Fruit fly (Drosophila melanogaster) whole organism, embryonic: ENCODE measurements around the gene Trm7-32.

ENCODE experiments used
- CG10274 ChIP-seq: fragments of 200-800 bp; sonication (Bioruptor generic); optimal IDR thresholded peaks from 3 replicates; lab custom pipeline; 2017; ENCODE audit warnings: missing biosample characterization, mild to moderate bottlenecking, missing genetic modification characterization
- CG10431 ChIP-seq: fragments of 200-800 bp; sonication (Bioruptor generic); optimal IDR thresholded peaks from 3 replicates; lab custom pipeline; 2018; ENCODE audit warnings: missing biosample characterization, mild to moderate bottlenecking, missing genetic modification characterization
- CG10979 ChIP-seq: fragments of 200-800 bp; sonication (Bioruptor generic); optimal IDR thresholded peaks from 2 replicates; lab custom pipeline; 2018; ENCODE audit warnings: missing biosample characterization, mild to moderate bottlenecking, missing genetic modification characterization, moderate library complexity
- CG12219 ChIP-seq: fragments of 200-800 bp; sonication (Bioruptor generic); optimal IDR thresholded peaks from 3 replicates; lab custom pipeline; 2018; ENCODE audit warnings: missing biosample characterization, mild to moderate bottlenecking, missing genetic modification characterization
- CG12391 ChIP-seq: fragments of 200-800 bp; sonication (Bioruptor generic); optimal IDR thresholded peaks from 3 replicates; lab custom pipeline; 2018; ENCODE audit warnings: missing biosample characterization, mild to moderate bottlenecking, missing genetic modification characterization, moderate library complexity
- CG13424 ChIP-seq: fragments of 200-800 bp; sonication (Bioruptor generic); optimal IDR thresholded peaks from 2 replicates; lab custom pipeline; 2019; ENCODE audit warnings: missing biosample characterization, mild to moderate bottlenecking, missing genetic modification characterization, moderate library complexity
- CG14667 ChIP-seq: fragments of 200-800 bp; sonication (Bioruptor generic); IDR thresholded peaks from 2 replicates; pipeline ENCODE4 v1.3.6; 2022; ENCODE audit warnings: missing biosample characterization, missing genetic modification characterization
- CG14710 ChIP-seq: fragments of 200-800 bp; sonication (Bioruptor generic); optimal IDR thresholded peaks from 3 replicates; lab custom pipeline; 2019; ENCODE audit warnings: missing biosample characterization, mild to moderate bottlenecking, missing genetic modification characterization, moderate library complexity
- CG15601 ChIP-seq: fragments of 200-800 bp; sonication (Bioruptor generic); optimal IDR thresholded peaks from 3 replicates; lab custom pipeline; 2019; ENCODE audit warnings: missing biosample characterization, mild to moderate bottlenecking, missing genetic modification characterization, moderate library complexity
- CG17359 ChIP-seq: fragments of 200-800 bp; sonication (Bioruptor generic); optimal IDR thresholded peaks from 3 replicates; lab custom pipeline; 2018; ENCODE audit warnings: missing biosample characterization, mild to moderate bottlenecking, missing genetic modification characterization, moderate library complexity
- CG17385 ChIP-seq: fragments of 200-800 bp; sonication (Bioruptor generic); optimal IDR thresholded peaks from 3 replicates; lab custom pipeline; 2018; ENCODE audit warnings: missing biosample characterization, mild to moderate bottlenecking, missing genetic modification characterization
- CG2712 ChIP-seq: fragments of 200-800 bp; optimal IDR thresholded peaks from 3 replicates; lab custom pipeline; 2019; ENCODE audit warnings: missing biosample characterization, mild to moderate bottlenecking, missing genetic modification characterization, moderate library complexity
- CG30020 ChIP-seq: fragments of 200-800 bp; optimal IDR thresholded peaks from 2 replicates; lab custom pipeline; 2019; ENCODE audit warnings: missing biosample characterization, mild to moderate bottlenecking, missing genetic modification characterization, moderate library complexity
- CG31441 ChIP-seq: fragments of 200-800 bp; sonication (Bioruptor generic); IDR thresholded peaks from 2 replicates; pipeline ENCODE4 v1.3.6; 2022; ENCODE audit warnings: missing biosample characterization, missing genetic modification characterization
- CG3407 ChIP-seq: fragments of 200-800 bp; sonication (Bioruptor generic); optimal IDR thresholded peaks from 2 replicates; lab custom pipeline; 2018; ENCODE audit warnings: missing biosample characterization, mild to moderate bottlenecking, missing genetic modification characterization
- CG34422 ChIP-seq: fragments of 200-800 bp; sonication (Bioruptor generic); IDR thresholded peaks from 3 replicates; pipeline ENCODE4 v1.3.6; 2022; ENCODE audit warnings: missing biosample characterization, missing genetic modification characterization
- CG4730 ChIP-seq: fragments of 200-800 bp; sonication (Bioruptor generic); IDR thresholded peaks from 2 replicates; pipeline ENCODE4 v1.3.6; 2022; ENCODE audit warnings: missing biosample characterization, missing genetic modification characterization
- CG4854 ChIP-seq: fragments of 200-800 bp; sonication (Bioruptor generic); optimal IDR thresholded peaks from 2 replicates; lab custom pipeline; 2016; ENCODE audit warnings: missing biosample characterization, missing genetic modification characterization, inconsistent platforms
- CG6175 ChIP-seq: fragments of 200-800 bp; sonication (Bioruptor generic); IDR thresholded peaks from 3 replicates; pipeline ENCODE4 v1.3.6; 2022; ENCODE audit warnings: missing biosample characterization, missing genetic modification characterization
- CG6254 ChIP-seq: fragments of 200-800 bp; sonication (Bioruptor generic); optimal IDR thresholded peaks from 3 replicates; lab custom pipeline; 2017; ENCODE audit warnings: mild to moderate bottlenecking, missing biosample characterization, missing genetic modification reagents, missing genetic modification characterization
- CG7556 ChIP-seq: fragments of 200-800 bp; sonication (Bioruptor generic); optimal IDR thresholded peaks from 2 replicates; lab custom pipeline; 2017; ENCODE audit warnings: missing biosample characterization, mild to moderate bottlenecking, missing genetic modification characterization
- Deaf1 ChIP-seq: fragments of 200-800 bp; optimal IDR thresholded peaks from 3 replicates; lab custom pipeline; 2019; ENCODE audit warnings: missing biosample characterization, mild to moderate bottlenecking, missing genetic modification characterization, moderate library complexity
- HLH3B ChIP-seq: fragments of 200-800 bp; sonication (Bioruptor generic); IDR thresholded peaks from 2 replicates; pipeline ENCODE4 v1.3.6; 2022; ENCODE audit warnings: missing biosample characterization, missing genetic modification characterization
- Lpt ChIP-seq: fragments of >200 bp; optimal IDR thresholded peaks from 2 replicates; lab custom pipeline; 2018; ENCODE audit warnings: missing biosample characterization, missing genetic modification characterization
- NC2α ChIP-seq: fragments of 200-800 bp; sonication (Bioruptor generic); optimal IDR thresholded peaks from 2 replicates; lab custom pipeline; 2016; ENCODE audit warnings: missing biosample characterization, missing genetic modification characterization
- NfI ChIP-seq: fragments of 200-800 bp; sonication (Bioruptor generic); optimal IDR thresholded peaks from 3 replicates; lab custom pipeline; 2018; ENCODE audit warnings: missing biosample characterization, mild to moderate bottlenecking, missing genetic modification characterization, moderate library complexity
- Ptx1 ChIP-seq: fragments of 200-800 bp; sonication (Bioruptor generic); IDR thresholded peaks from 2 replicates; pipeline ENCODE4 v1.3.6; 2022; ENCODE audit warnings: missing biosample characterization, missing genetic modification characterization
- ab ChIP-seq: fragments of 200-800 bp; sonication (Bioruptor generic); optimal IDR thresholded peaks from 2 replicates; lab custom pipeline; 2016; ENCODE audit warnings: missing biosample characterization, missing genetic modification characterization
- aop ChIP-seq: fragments of 200-800 bp; sonication (Bioruptor generic); IDR thresholded peaks from 2 replicates; pipeline ENCODE4 v1.3.6; 2022; ENCODE audit warnings: missing biosample characterization, missing genetic modification characterization
- bowl ChIP-seq: fragments of 200-800 bp; sonication (Bioruptor generic); IDR thresholded peaks from 2 replicates; pipeline ENCODE4 v1.3.6; 2022; ENCODE audit warnings: missing biosample characterization, missing genetic modification characterization
- bsh ChIP-seq, 2 experiments: fragments of 200-800 bp; sonication (Bioruptor generic); optimal IDR thresholded peaks; 2 replicates each; lab custom pipeline; 2017 to 2018; ENCODE audit warnings: mild to moderate bottlenecking in 2 of 2, missing biosample characterization in 2 of 2, missing genetic modification characterization in 2 of 2, moderate library complexity in 1 of 2
- caup ChIP-seq: fragments of 200-800 bp; sonication (Bioruptor generic); optimal IDR thresholded peaks from 3 replicates; lab custom pipeline; 2017; ENCODE audit warnings: missing biosample characterization, mild to moderate bottlenecking, missing genetic modification characterization, moderate library complexity; ENCODE audit not compliant: severe bottlenecking
- crol ChIP-seq: fragments of 200-800 bp; sonication (Bioruptor generic); IDR thresholded peaks from 2 replicates; pipeline ENCODE4 v1.3.6; 2022; ENCODE audit warnings: missing biosample characterization, missing genetic modification characterization
- dmrt11E ChIP-seq: fragments of 200-800 bp; sonication (Bioruptor generic); optimal IDR thresholded peaks from 3 replicates; lab custom pipeline; 2018; ENCODE audit warnings: missing biosample characterization, mild to moderate bottlenecking, missing genetic modification characterization, moderate library complexity
- fru ChIP-seq: fragments of >200 bp; optimal IDR thresholded peaks from 2 replicates; lab custom pipeline; 2017
- gcm2 ChIP-seq: fragments of 200-800 bp; sonication (Bioruptor generic); optimal IDR thresholded peaks from 2 replicates; lab custom pipeline; 2016; ENCODE audit warnings: missing biosample characterization, missing genetic modification characterization
- gsb-n ChIP-seq: fragments of 200-800 bp; sonication (Bioruptor generic); optimal IDR thresholded peaks from 3 replicates; lab custom pipeline; 2018; ENCODE audit warnings: missing biosample characterization, mild to moderate bottlenecking, missing genetic modification characterization
- hth ChIP-seq: fragments of >200 bp; optimal IDR thresholded peaks from 2 replicates; lab custom pipeline; 2017; ENCODE audit warnings: inconsistent platforms
- nerfin-1 ChIP-seq: fragments of 200-800 bp; sonication (Bioruptor generic); optimal IDR thresholded peaks from 3 replicates; lab custom pipeline; 2019; ENCODE audit warnings: missing biosample characterization, mild to moderate bottlenecking, missing genetic modification characterization, moderate library complexity
- otp ChIP-seq: fragments of 200-800 bp; sonication (Bioruptor generic); IDR thresholded peaks from 3 replicates; pipeline ENCODE4, ENCODE4 v1.3.6; 2022; ENCODE audit warnings: missing biosample characterization, missing genetic modification characterization
- pan ChIP-seq, 4 experiments: fragments of >200 bp in 3 of 4; fragments of 200-800 bp in 1 of 4; sonication (Bioruptor generic) in 1 of 4; optimal IDR thresholded peaks in 3 of 4; IDR thresholded peaks in 1 of 4; 2 replicates each; pipeline versions ENCODE4 v1.3.6 to Lab custom; 2017 to 2022; ENCODE audit warnings: missing biosample characterization in 2 of 4, missing genetic modification characterization in 2 of 4, mixed read lengths in 1 of 4
- ro ChIP-seq: fragments of 200-800 bp; sonication (Bioruptor generic); IDR thresholded peaks from 2 replicates; pipeline ENCODE4 v1.3.6; 2022; ENCODE audit warnings: missing biosample characterization, missing genetic modification characterization
- salm ChIP-seq: fragments of 200-800 bp; sonication (Bioruptor generic); optimal IDR thresholded peaks from 2 replicates; lab custom pipeline; 2018; ENCODE audit warnings: missing biosample characterization, mild to moderate bottlenecking, missing genetic modification characterization
- sc ChIP-seq, 3 experiments: fragments of >200 bp in 2 of 3; fragments of 200-800 bp in 1 of 3; sonication (Bioruptor generic) in 1 of 3; optimal IDR thresholded peaks; 2 replicates in 2 of 3; 3 replicates in 1 of 3; lab custom pipeline; 2017; ENCODE audit warnings: mild to moderate bottlenecking in 1 of 3, missing biosample characterization in 1 of 3, missing genetic modification characterization in 1 of 3, missing genetic modification reagents in 1 of 3
- scrt ChIP-seq: fragments of 200-800 bp; sonication (Bioruptor generic); optimal IDR thresholded peaks from 2 replicates; lab custom pipeline; 2018; ENCODE audit warnings: missing biosample characterization, mild to moderate bottlenecking, missing genetic modification characterization, moderate library complexity
- sens-2 ChIP-seq: fragments of 200-800 bp; sonication (Bioruptor generic); IDR thresholded peaks from 2 replicates; pipeline ENCODE4 v1.3.6; 2022; ENCODE audit warnings: missing biosample characterization, missing genetic modification characterization
- shn ChIP-seq: fragments of 200-800 bp; sonication (Bioruptor generic); optimal IDR thresholded peaks from 3 replicates; lab custom pipeline; 2016; ENCODE audit warnings: missing biosample characterization, missing genetic modification characterization
- sqz ChIP-seq: fragments of 200-800 bp; sonication (Bioruptor generic); optimal IDR thresholded peaks from 3 replicates; lab custom pipeline; 2018; ENCODE audit warnings: missing biosample characterization, mild to moderate bottlenecking, missing genetic modification characterization
- ttk ChIP-seq: fragments of 200-800 bp; sonication (Bioruptor generic); IDR thresholded peaks from 2 replicates; pipeline ENCODE4 v2.1.2; 2022; ENCODE audit warnings: missing biosample characterization, missing genetic modification characterization
- zfh2 ChIP-seq: fragments of 200-800 bp; sonication (Bioruptor generic); optimal IDR thresholded peaks from 2 replicates; lab custom pipeline; 2016; ENCODE audit warnings: missing biosample characterization, missing genetic modification characterization

Trm7-32 gene

dm6 chr3R:17080666-17081358 lies 40.3 kb downstream of the Trm7-32 start (continued):
- TF ChIP-seq CG2712 (peak; percentile 97), CG10979 (peak; percentile 97), sqz (peak; percentile 88), CG4730 (peak; percentile 82), crol (GFP tag; lab: Robert Waterston, UW) (peak; percentile 59), CG31441 (peak; percentile 98), fru (lab: Kevin White, UChicago) (no peak), gcm2 (GFP tag; lab: Kevin White, UChicago) (peak; percentile 84), bsh (GFP tag; optimal IDR thresholded peaks at IDR 0.05; lab: Kevin White, UChicago) (peak; percentile 96 to 97), caup (GFP tag; lab: Kevin White, UChicago) (peak; percentile 94), CG15601 (tag; lab: Kevin White, UChicago) (peak; percentile 94), shn (GFP tag; lab: Kevin White, UChicago) (peak; percentile 83), pan (optimal IDR thresholded peaks at IDR 0.05; lab: Kevin White, UChicago) (no peak), pan (GFP tag; optimal IDR thresholded peaks at IDR 0.05 in 1 of 2, IDR thresholded peaks at IDR 0.05 in 1 of 2) (peak in 1 of 2 experiments; percentile 96), otp (GFP tag; lab: Robert Waterston, UW) (peak; percentile 92), NC2α (GFP tag; lab: Kevin White, UChicago) (peak; percentile 79), dmrt11E (tag; lab: Kevin White, UChicago) (peak; percentile 96), CG7556 (GFP tag; lab: Kevin White, UChicago) (peak; percentile 98), CG10274 (GFP tag; lab: Kevin White, UChicago) (peak; percentile 77), CG4854 (GFP tag; lab: Kevin White, UChicago) (peak; percentile 87), HLH3B (GFP tag; lab: Robert Waterston, UW) (peak; percentile 93), ab (GFP tag; lab: Kevin White, UChicago) (peak; percentile 73), nerfin-1 (peak; percentile 94), CG34422 (GFP tag; lab: Robert Waterston, UW) (peak; percentile 94), CG3407 (GFP tag; lab: Kevin White, UChicago) (peak; percentile 95), CG10431 (GFP tag; lab: Kevin White, UChicago) (peak; percentile 90), aop (GFP tag; lab: Robert Waterston, UW) (no peak), CG12219 (GFP tag; lab: Kevin White, UChicago) (peak; percentile 95), ro (GFP tag; lab: Robert Waterston, UW) (peak; percentile 79), Lpt (GFP tag; lab: Kevin White, UChicago) (no peak), gsb-n (tag; lab: Kevin White, UChicago) (peak; percentile 95), zfh2 (peak; percentile 86), sens-2 (GFP tag; lab: Robert Waterston, UW) (peak; percentile 66; the same call in 1 of the 2 replicates), NfI (peak; percentile 92), CG30020 (tag; lab: Kevin White, UChicago) (peak; percentile 77), Ptx1 (GFP tag; lab: Robert Waterston, UW) (peak; percentile 96), hth (lab: Kevin White, UChicago) (no peak), ttk (GFP tag; lab: Robert Waterston, UW) (peak; percentile 86), Deaf1 (tag; lab: Kevin White, UChicago) (peak; percentile 80), bowl (peak; percentile 75; the same call in 1 of the 2 replicates)

DNA sequence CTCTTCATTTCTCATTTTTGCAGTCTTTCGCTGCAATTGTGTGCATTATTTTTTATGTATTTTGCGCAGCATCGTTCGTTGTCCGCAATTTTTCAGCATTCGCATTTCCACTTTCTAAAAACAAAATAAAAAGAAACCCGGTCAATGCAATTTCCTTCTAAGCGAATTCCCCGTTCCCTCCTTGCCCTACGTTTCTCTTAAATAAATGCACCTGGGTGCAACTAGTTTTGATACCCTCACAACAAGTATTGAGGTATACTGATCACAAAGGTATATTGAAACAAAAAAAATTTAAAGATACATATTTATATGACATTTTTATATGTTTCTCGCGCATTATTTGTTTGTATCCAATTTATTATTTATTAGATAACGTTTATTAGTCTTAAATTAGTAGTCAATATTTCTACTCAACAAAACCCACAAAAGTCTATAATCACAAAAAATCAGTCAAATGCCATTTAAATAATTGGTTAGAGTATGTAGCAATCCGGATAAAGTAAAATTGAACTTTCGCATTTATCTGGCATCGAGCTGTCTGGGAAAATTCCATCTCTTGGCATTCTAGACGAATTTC lies 41.0 kb downstream of the Trm7-32 start:
- TF ChIP-seq scrt (GFP tag; lab: Kevin White, UChicago) = no peak
- no peak for TF ChIP-seq CG17385 (GFP tag; lab: Kevin White, UChicago)
- TF ChIP-seq CG14710 (tag; lab: Kevin White, UChicago) = peak; percentile 14
- no peak for TF ChIP-seq sc (optimal IDR thresholded peaks at IDR 0.05; lab: Kevin White, UChicago)
- peak; percentile 6 for TF ChIP-seq sc (GFP tag; optimal IDR thresholded peaks at IDR 0.05; lab: Kevin White, UChicago)
- TF ChIP-seq CG17359 (tag; lab: Kevin White, UChicago) = peak; percentile 10
- TF ChIP-seq salm = peak; percentile 1
- TF ChIP-seq CG14667 (GFP tag; lab: Robert Waterston, UW) = no peak
- TF ChIP-seq CG13424 (tag; lab: Kevin White, UChicago) = peak; percentile 42
- no peak for TF ChIP-seq CG6175 (GFP tag; lab: Robert Waterston, UW)
- TF ChIP-seq CG6254 (GFP tag; lab: Kevin White, UChicago) = peak; percentile 9
- peak; percentile 27 for TF ChIP-seq CG12391 (tag; lab: Kevin White, UChicago)
